Fruit fly (Drosophila melanogaster): ENCODE results near the gene CG5984.

DNA sequence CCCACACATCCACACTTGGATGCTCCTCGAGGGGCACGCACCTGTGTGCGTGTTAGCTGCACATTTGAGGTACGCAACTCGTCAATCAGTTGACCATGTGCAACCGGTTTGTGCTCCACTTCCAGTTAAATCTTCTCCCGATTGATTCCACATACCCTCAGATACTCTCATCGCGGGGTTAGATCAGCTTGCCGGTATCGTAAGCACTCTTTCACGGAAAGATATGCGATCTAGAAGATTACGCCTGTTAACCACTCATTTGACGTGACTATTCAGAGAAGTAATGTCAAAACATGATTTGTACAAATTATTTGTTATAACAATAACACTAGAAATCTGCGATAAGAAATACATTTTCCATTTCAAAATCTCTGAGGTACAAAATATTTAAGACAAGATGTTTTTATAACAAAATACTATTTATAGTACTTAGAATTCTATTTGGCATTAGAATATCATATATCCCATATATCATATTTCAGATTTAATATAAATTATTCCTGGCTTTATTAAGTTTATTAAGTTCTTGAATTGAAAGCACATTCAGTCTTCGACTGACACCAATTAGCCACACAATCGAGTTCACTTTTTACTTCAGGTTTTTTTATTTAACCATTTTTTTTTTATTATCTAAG, 26.8 kb downstream of the CG5984 start:
- TF ChIP-seq h (optimal IDR thresholded peaks at IDR 0.05) (no peak), Myc (optimal IDR thresholded peaks at IDR 0.05) (no peak), Sin3A (optimal IDR thresholded peaks at IDR 0.05) (no peak)

All from Kc167 (cell line).